Worm (Caenorhabditis elegans) whole organism, late embryonic: Measurements from ENCODE around the gene Y6D1A.1.

Experiments
- F13H6.1 ChIP-seq: sonication (generic microtip); optimal IDR thresholded peaks from 2 replicates; lab custom pipeline; 2016; ENCODE audit warnings: missing genetic modification characterization, missing compliant biosample characterization
- K09A11.1 ChIP-seq: sonication (generic microtip); optimal IDR thresholded peaks from 2 replicates; lab custom pipeline; 2017; ENCODE audit warnings: antibody characterized with exemption, mild to moderate bottlenecking, missing genetic modification characterization, missing compliant biosample characterization; ENCODE audit not compliant: insufficient read depth
- T23F11.4 ChIP-seq: fragments of 200-800 bp; sonication (Bioruptor generic); optimal IDR thresholded peaks from 2 replicates; lab custom pipeline; 2018; ENCODE audit warnings: mild to moderate bottlenecking, missing genetic modification characterization, missing compliant biosample characterization
- ceh-18 ChIP-seq: sonication (generic microtip); optimal IDR thresholded peaks from 2 replicates; lab custom pipeline; 2016; ENCODE audit warnings: missing genetic modification characterization, missing compliant biosample characterization
- ceh-2 ChIP-seq: sonication (generic microtip); optimal IDR thresholded peaks from 2 replicates; lab custom pipeline; 2016; ENCODE audit warnings: missing genotype, missing genetic modification characterization, missing compliant biosample characterization
- ceh-45 ChIP-seq: fragments of 200-800 bp; sonication (Bioruptor generic); IDR thresholded peaks from 2 replicates; pipeline ENCODE4 v1.3.6; 2022; ENCODE audit warnings: missing genetic modification reagents, missing genetic modification characterization, missing compliant biosample characterization
- elt-2 ChIP-seq: sonication (generic microtip); optimal IDR thresholded peaks from 2 replicates; lab custom pipeline; 2016; ENCODE audit warnings: missing genetic modification reagents, missing genetic modification characterization, missing compliant biosample characterization
- fax-1 ChIP-seq: sonication (generic microtip); optimal IDR thresholded peaks from 2 replicates; lab custom pipeline; 2016; ENCODE audit warnings: missing genotype, missing genetic modification characterization, missing compliant biosample characterization
- gmeb-2 ChIP-seq: sonication (generic microtip); optimal IDR thresholded peaks from 2 replicates; lab custom pipeline; 2016; ENCODE audit warnings: missing genetic modification characterization, inconsistent platforms, missing compliant biosample characterization
- nhr-11 ChIP-seq: fragments of 150-350 bp; optimal IDR thresholded peaks from 2 replicates; lab custom pipeline; 2014; ENCODE audit warnings: missing biosample characterization, missing genetic modification characterization
- pqm-1 ChIP-seq: sonication (generic microtip); optimal IDR thresholded peaks from 2 replicates; lab custom pipeline; 2016; ENCODE audit warnings: missing genetic modification characterization, missing compliant biosample characterization
- unc-86 ChIP-seq: sonication (generic microtip); optimal IDR thresholded peaks from 2 replicates; lab custom pipeline; 2016; ENCODE audit warnings: missing genetic modification characterization, missing compliant biosample characterization

DNA sequence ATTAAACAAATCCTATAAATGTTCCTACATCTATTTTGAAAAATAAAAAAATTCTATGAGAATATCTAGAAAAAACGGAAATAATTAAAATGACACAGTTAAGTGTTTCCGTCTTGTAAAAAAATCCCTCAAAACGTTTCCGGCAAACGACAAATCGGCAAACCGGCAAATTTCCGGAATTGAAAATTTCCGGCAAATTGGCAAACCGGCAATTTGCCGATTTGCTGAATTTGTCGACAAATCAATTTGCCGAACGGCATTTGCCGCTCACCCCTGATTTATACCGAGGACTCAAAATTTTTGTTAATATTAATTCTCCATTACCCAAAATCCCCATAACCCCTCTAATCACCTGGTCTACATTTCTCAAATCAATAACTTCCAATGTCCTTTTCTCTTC is 29.7 kb upstream of the Y6D1A.1 start:
- TF ChIP-seq gmeb-2 (tag; lab: Kevin White, UChicago) (no peak), T23F11.4 (GFP tag; lab: Kevin White, UChicago) (no peak), fax-1 (no peak), K09A11.1 (no peak), unc-86 (tag; lab: Kevin White, UChicago) (no peak), F13H6.1 (tag; lab: Kevin White, UChicago) (no peak), ceh-18 (tag; lab: Kevin White, UChicago) (no peak), pqm-1 (tag; lab: Kevin White, UChicago) (no peak), ceh-2 (tag; lab: Kevin White, UChicago) (no peak), elt-2 (no peak), nhr-11 (no peak), ceh-45 (GFP tag; lab: Robert Waterston, UW) (no peak)
